Worm (Caenorhabditis elegans) whole organism, late embryonic: ENCODE measurements around the gene Y15E3A.4.

Experiments used
- C08G9.2 ChIP-seq: sonication (generic microtip); optimal IDR thresholded peaks from 2 replicates; lab custom pipeline; 2016; ENCODE audit warnings: mild to moderate bottlenecking, missing genetic modification characterization, moderate library complexity, missing compliant biosample characterization
- C38D4.7 ChIP-seq: fragments of 200-800 bp; sonication (Bioruptor generic); optimal IDR thresholded peaks from 2 replicates; lab custom pipeline; 2018; ENCODE audit warnings: mild to moderate bottlenecking, missing genetic modification characterization, moderate library complexity, missing compliant biosample characterization
- F13H6.1 ChIP-seq: sonication (generic microtip); optimal IDR thresholded peaks from 2 replicates; lab custom pipeline; 2016; ENCODE audit warnings: missing genetic modification characterization, missing compliant biosample characterization
- K09A11.1 ChIP-seq: sonication (generic microtip); optimal IDR thresholded peaks from 2 replicates; lab custom pipeline; 2017; ENCODE audit warnings: antibody characterized with exemption, mild to moderate bottlenecking, missing genetic modification characterization, missing compliant biosample characterization; ENCODE audit not compliant: insufficient read depth
- Y22D7AL.16 ChIP-seq: sonication (generic microtip); optimal IDR thresholded peaks from 2 replicates; lab custom pipeline; 2016; ENCODE audit warnings: missing genetic modification characterization, missing compliant biosample characterization
- ahr-1 ChIP-seq: sonication (generic microtip); optimal IDR thresholded peaks from 2 replicates; lab custom pipeline; 2016; ENCODE audit warnings: missing genetic modification characterization, missing compliant biosample characterization
- ceh-19 ChIP-seq: fragments of 200-800 bp; sonication (Bioruptor generic); optimal IDR thresholded peaks from 2 replicates; lab custom pipeline; 2018; ENCODE audit warnings: mild to moderate bottlenecking, missing genetic modification characterization, missing compliant biosample characterization
- ceh-22 ChIP-seq: sonication (generic microtip); optimal IDR thresholded peaks from 2 replicates; lab custom pipeline; 2017; ENCODE audit warnings: missing biosample characterization, missing genetic modification characterization
- ceh-30 ChIP-seq: fragments of 150-350 bp; optimal IDR thresholded peaks from 2 replicates; lab custom pipeline; 2014; ENCODE audit warnings: missing biosample characterization, missing genetic modification characterization
- ceh-48 ChIP-seq: sonication (generic microtip); optimal IDR thresholded peaks from 2 replicates; lab custom pipeline; 2016; ENCODE audit warnings: missing genetic modification characterization, inconsistent platforms, missing compliant biosample characterization
- ceh-6 ChIP-seq: fragments of 200-800 bp; sonication (Bioruptor generic); optimal IDR thresholded peaks from 2 replicates; lab custom pipeline; 2018; ENCODE audit warnings: mild to moderate bottlenecking, missing genetic modification characterization, missing compliant biosample characterization
- che-1 ChIP-seq: sonication (generic microtip); optimal IDR thresholded peaks from 2 replicates; lab custom pipeline; 2016; ENCODE audit warnings: mild to moderate bottlenecking, missing genetic modification characterization, missing compliant biosample characterization
- dmd-4 ChIP-seq: sonication (generic microtip); optimal IDR thresholded peaks from 2 replicates; lab custom pipeline; 2016; ENCODE audit warnings: borderline replicate concordance, missing genetic modification characterization, missing compliant biosample characterization
- elt-2 ChIP-seq: sonication (generic microtip); optimal IDR thresholded peaks from 2 replicates; lab custom pipeline; 2016; ENCODE audit warnings: missing genetic modification reagents, missing genetic modification characterization, missing compliant biosample characterization
- fax-1 ChIP-seq: sonication (generic microtip); optimal IDR thresholded peaks from 2 replicates; lab custom pipeline; 2016; ENCODE audit warnings: missing genotype, missing genetic modification characterization, missing compliant biosample characterization
- fkh-10 ChIP-seq: fragments of 150-350 bp; optimal IDR thresholded peaks from 2 replicates; lab custom pipeline; 2014; ENCODE audit warnings: missing biosample characterization, missing genetic modification reagents, missing genetic modification characterization
- gmeb-2 ChIP-seq: sonication (generic microtip); optimal IDR thresholded peaks from 2 replicates; lab custom pipeline; 2016; ENCODE audit warnings: missing genetic modification characterization, inconsistent platforms, missing compliant biosample characterization
- hlh-30 ChIP-seq: sonication (generic microtip); optimal IDR thresholded peaks from 2 replicates; lab custom pipeline; 2017; ENCODE audit warnings: antibody characterized with exemption, missing genetic modification characterization, missing compliant biosample characterization; ENCODE audit not compliant: insufficient read depth
- hlh-6 ChIP-seq: sonication (generic microtip); optimal IDR thresholded peaks from 2 replicates; lab custom pipeline; 2016; ENCODE audit warnings: missing genotype, missing genetic modification characterization, missing compliant biosample characterization
- lin-11 ChIP-seq: fragments of 200-800 bp; sonication (Bioruptor generic); optimal IDR thresholded peaks from 2 replicates; lab custom pipeline; 2018; ENCODE audit warnings: mild to moderate bottlenecking, missing genetic modification characterization, missing compliant biosample characterization
- madf-2 ChIP-seq: sonication (generic microtip); optimal IDR thresholded peaks from 2 replicates; lab custom pipeline; 2017; ENCODE audit warnings: missing genetic modification characterization, missing compliant biosample characterization
- mec-3 ChIP-seq: sonication (generic microtip); optimal IDR thresholded peaks from 2 replicates; lab custom pipeline; 2016; ENCODE audit warnings: borderline replicate concordance, missing genetic modification characterization, missing compliant biosample characterization
- nfya-1 ChIP-seq: sonication (generic microtip); optimal IDR thresholded peaks from 2 replicates; lab custom pipeline; 2017; ENCODE audit warnings: missing genetic modification characterization, mild to moderate bottlenecking, missing compliant biosample characterization, antibody characterized with exemption, moderate library complexity
- nhr-11 ChIP-seq: fragments of 150-350 bp; optimal IDR thresholded peaks from 2 replicates; lab custom pipeline; 2014; ENCODE audit warnings: missing biosample characterization, missing genetic modification characterization
- nhr-232 ChIP-seq: sonication (generic microtip); optimal IDR thresholded peaks from 2 replicates; lab custom pipeline; 2016; ENCODE audit warnings: missing genetic modification characterization, missing compliant biosample characterization
- npax-4 ChIP-seq: sonication (generic microtip); optimal IDR thresholded peaks from 2 replicates; lab custom pipeline; 2016; ENCODE audit warnings: missing genetic modification characterization, missing compliant biosample characterization
- odd-2 ChIP-seq: sonication (generic microtip); optimal IDR thresholded peaks from 2 replicates; lab custom pipeline; 2017; ENCODE audit warnings: antibody characterized with exemption, mild to moderate bottlenecking, missing genetic modification characterization, missing compliant biosample characterization
- pag-3 ChIP-seq: sonication (generic microtip); optimal IDR thresholded peaks from 2 replicates; lab custom pipeline; 2016; ENCODE audit warnings: missing compliant biosample characterization, missing genetic modification characterization, borderline replicate concordance
- pax-1 ChIP-seq: fragments of 150-350 bp; optimal IDR thresholded peaks from 2 replicates; lab custom pipeline; 2014; ENCODE audit warnings: missing biosample characterization, missing genetic modification characterization
- pha-2 ChIP-seq: sonication (generic microtip); optimal IDR thresholded peaks from 2 replicates; lab custom pipeline; 2017; ENCODE audit warnings: mild to moderate bottlenecking, missing genetic modification characterization, missing compliant biosample characterization
- pqm-1 ChIP-seq: sonication (generic microtip); optimal IDR thresholded peaks from 2 replicates; lab custom pipeline; 2016; ENCODE audit warnings: missing genetic modification characterization, missing compliant biosample characterization
- pros-1 ChIP-seq: fragments of 150-350 bp; optimal IDR thresholded peaks from 2 replicates; lab custom pipeline; 2014; ENCODE audit warnings: missing biosample characterization, missing genetic modification reagents, missing genetic modification characterization
- ref-2 ChIP-seq: sonication (generic microtip); optimal IDR thresholded peaks from 2 replicates; lab custom pipeline; 2016; ENCODE audit warnings: missing genetic modification characterization, missing compliant biosample characterization
- rnt-1 ChIP-seq: sonication (generic microtip); optimal IDR thresholded peaks from 2 replicates; lab custom pipeline; 2016; ENCODE audit warnings: missing genetic modification characterization, missing compliant biosample characterization
- sox-2 ChIP-seq: fragments of 200-800 bp; sonication (Bioruptor generic); IDR thresholded peaks from 2 replicates; pipeline ENCODE4 v1.3.6; 2022; ENCODE audit warnings: missing genetic modification reagents, missing genetic modification characterization, missing compliant biosample characterization
- syd-9 ChIP-seq: sonication (generic microtip); optimal IDR thresholded peaks from 2 replicates; lab custom pipeline; 2016; ENCODE audit warnings: mild to moderate bottlenecking, missing genetic modification characterization, moderate library complexity, missing compliant biosample characterization
- tbx-2 ChIP-seq: sonication (generic microtip); optimal IDR thresholded peaks from 2 replicates; lab custom pipeline; 2016; ENCODE audit warnings: missing genetic modification characterization, missing compliant biosample characterization
- unc-3 ChIP-seq, 2 experiments: fragments of 200-800 bp in 1 of 2; sonication (Bioruptor generic) in 1 of 2; sonication (generic microtip) in 1 of 2; conservative IDR thresholded peaks in 1 of 2; optimal IDR thresholded peaks in 1 of 2; 2 replicates each; pipeline versions ENCODE4 v1.3.6 to Lab custom; 2016 to 2022; ENCODE audit warnings: missing compliant biosample characterization in 2 of 2, missing genetic modification characterization in 2 of 2, missing genetic modification reagents in 1 of 2
- unc-55 ChIP-seq: sonication (generic microtip); optimal IDR thresholded peaks from 2 replicates; lab custom pipeline; 2017; ENCODE audit warnings: missing biosample characterization, missing genetic modification reagents, missing genetic modification characterization
- unc-86 ChIP-seq: sonication (generic microtip); optimal IDR thresholded peaks from 2 replicates; lab custom pipeline; 2016; ENCODE audit warnings: missing genetic modification characterization, missing compliant biosample characterization
- zip-5 ChIP-seq: sonication (generic microtip); optimal IDR thresholded peaks from 2 replicates; lab custom pipeline; 2016; ENCODE audit warnings: missing genetic modification characterization, missing compliant biosample characterization

The Y15E3A.4 gene

ce11 chrX:15297396-15297827 lies 33.4 kb upstream of the Y15E3A.4 start (continued):
- TF ChIP-seq C08G9.2, result peak; percentile 29
- peak; percentile 56 for TF ChIP-seq nhr-232 (tag; lab: Kevin White, UChicago)
- TF ChIP-seq ref-2 (tag; lab: Kevin White, UChicago), result no peak
- TF ChIP-seq C38D4.7, result peak; percentile 57
- TF ChIP-seq unc-3 (GFP tag; conservative IDR thresholded peaks at IDR 0.05; lab: Robert Waterston, UW), result 0 out of 2 replicates have a peak, but pooled peaks have one; percentile 31
- TF ChIP-seq unc-3 (tag; optimal IDR thresholded peaks at IDR 0.05; lab: Kevin White, UChicago), result peak; percentile 59
- TF ChIP-seq hlh-6 (tag; lab: Kevin White, UChicago), result peak; percentile 75
- TF ChIP-seq odd-2 (tag; lab: Kevin White, UChicago), result peak; percentile 27
- no peak for TF ChIP-seq fkh-10 (GFP tag; lab: Kevin White, UChicago)
- TF ChIP-seq tbx-2 (tag; lab: Kevin White, UChicago), result peak; percentile 34
- no peak for TF ChIP-seq syd-9 (tag; lab: Kevin White, UChicago)
- TF ChIP-seq npax-4 (tag; lab: Kevin White, UChicago), result peak; percentile 37
- no peak for TF ChIP-seq nfya-1 (tag; lab: Kevin White, UChicago)
- peak; percentile 74 for TF ChIP-seq gmeb-2 (tag; lab: Kevin White, UChicago)
- TF ChIP-seq elt-2 (tag; lab: Kevin White, UChicago), result peak; percentile 85
- peak; percentile 37 for TF ChIP-seq fax-1 (tag; lab: Kevin White, UChicago)
- TF ChIP-seq F13H6.1 (tag; lab: Kevin White, UChicago), result peak; percentile 33
- no peak for TF ChIP-seq pax-1 (tag; lab: Kevin White, UChicago)
- peak; percentile 38 for TF ChIP-seq zip-5 (tag; lab: Kevin White, UChicago)
- peak; percentile 37 for TF ChIP-seq sox-2
- no peak for TF ChIP-seq ahr-1 (tag; lab: Kevin White, UChicago)
- no peak for TF ChIP-seq hlh-30 (tag; lab: Kevin White, UChicago)
- TF ChIP-seq pros-1, result no peak
- peak; percentile 62 for TF ChIP-seq K09A11.1
- TF ChIP-seq ceh-48, result peak; percentile 42
- peak; percentile 74 for TF ChIP-seq che-1 (tag; lab: Kevin White, UChicago)
- no peak for TF ChIP-seq pag-3
- TF ChIP-seq ceh-22 (tag; lab: Kevin White, UChicago), result no peak
- peak; percentile 28 for TF ChIP-seq unc-86 (tag; lab: Kevin White, UChicago)
- peak; percentile 15 for TF ChIP-seq Y22D7AL.16 (tag; lab: Kevin White, UChicago)
- TF ChIP-seq ceh-19 (GFP tag; lab: Kevin White, UChicago), result peak; percentile 63
- TF ChIP-seq ceh-6 (GFP tag; lab: Kevin White, UChicago), result peak; percentile 79
- peak; percentile 69 for TF ChIP-seq lin-11 (tag; lab: Kevin White, UChicago)
- TF ChIP-seq ceh-30, result no peak
- TF ChIP-seq mec-3 (tag; lab: Kevin White, UChicago), result no peak
- peak; percentile 63 for TF ChIP-seq pha-2 (tag; lab: Kevin White, UChicago)
- no peak for TF ChIP-seq dmd-4
- no peak for TF ChIP-seq nhr-11
- TF ChIP-seq rnt-1 (tag; lab: Kevin White, UChicago), result peak; percentile 12
- TF ChIP-seq pqm-1, result no peak
- TF ChIP-seq, all 69 proteins: peak for 42

ce11 chrX:15300002-15300401 lies 30.8 kb upstream of the Y15E3A.4 start:
- TF ChIP-seq madf-2 (tag; lab: Kevin White, UChicago) (no peak), pros-1 (no peak), unc-55 (GFP tag; lab: Kevin White, UChicago) (no peak), unc-86 (tag; lab: Kevin White, UChicago) (no peak), pag-3 (no peak), dmd-4 (no peak)
